Worm (Caenorhabditis elegans) whole organism, young adult: Measurements from ENCODE around the gene srh-180.

Source experiments
- dox-1 ChIP-seq: fragments of 200-800 bp; sonication (Bioruptor generic); IDR thresholded peaks from 2 replicates; pipeline ENCODE4 v1.3.6; 2022; ENCODE audit warnings: missing genetic modification reagents, missing genetic modification characterization, missing compliant biosample characterization
- dpl-1 ChIP-seq: fragments of 150-350 bp; optimal IDR thresholded peaks from 2 replicates; lab custom pipeline; 2014; ENCODE audit warnings: missing biosample characterization, missing genetic modification reagents, missing genetic modification characterization
- efl-1 ChIP-seq: fragments of 150-350 bp; optimal IDR thresholded peaks from 2 replicates; lab custom pipeline; 2014; ENCODE audit warnings: missing biosample characterization, missing genetic modification reagents, missing genetic modification characterization
- hrde-1 ChIP-seq: sonication (generic microtip); optimal IDR thresholded peaks from 2 replicates; lab custom pipeline; 2016; ENCODE audit warnings: missing genetic modification characterization, mild to moderate bottlenecking, missing compliant biosample characterization, moderate library complexity, missing genotype, missing genetic modification reagents, borderline replicate concordance
- unc-130 ChIP-seq: sonication (generic microtip); optimal IDR thresholded peaks from 2 replicates; lab custom pipeline; 2016; ENCODE audit warnings: missing genetic modification reagents, missing genetic modification characterization, missing compliant biosample characterization

- TF ChIP-seq dox-1 (GFP tag; lab: Robert Waterston, UW): no peak
- TF ChIP-seq efl-1 (GFP tag; lab: Kevin White, UChicago): no peak
- TF ChIP-seq hrde-1 (tag; lab: Kevin White, UChicago): no peak
- no peak for TF ChIP-seq unc-130 (GFP tag; lab: Kevin White, UChicago)
- no peak for TF ChIP-seq dpl-1 (GFP tag; lab: Kevin White, UChicago)
Observed at ce11 chrV:16302439-16302838, 14.9 kb upstream of the srh-180 start, which contains the start of the genes C31A11.13 and oac-6.
